Worm (Caenorhabditis elegans) whole organism, young adult: Measurements from ENCODE around the gene F02C12.1.
A peak's percentile ranks its signal among the peaks of the same experiment; 100 is the strongest.

Experiments
- B0019.2 ChIP-seq: fragments of 200-800 bp; sonication (Bioruptor generic); conservative IDR thresholded peaks from 2 replicates; pipeline ENCODE4 v1.3.6; 2022; ENCODE audit warnings: missing genetic modification reagents, missing genetic modification characterization, missing compliant biosample characterization
- B0035.1 ChIP-seq: sonication (generic microtip); optimal IDR thresholded peaks from 2 replicates; lab custom pipeline; 2016; ENCODE audit warnings: missing genetic modification characterization, mild to moderate bottlenecking, missing compliant biosample characterization, missing genotype, missing genetic modification reagents
- B0261.1 ChIP-seq: sonication (generic microtip); optimal IDR thresholded peaks from 2 replicates; lab custom pipeline; 2016; ENCODE audit warnings: mild to moderate bottlenecking, missing genetic modification characterization, moderate library complexity, missing compliant biosample characterization
- F22D6.2 ChIP-seq: sonication (generic microtip); optimal IDR thresholded peaks from 2 replicates; lab custom pipeline; 2016; ENCODE audit warnings: mild to moderate bottlenecking, missing genetic modification characterization, missing compliant biosample characterization
- F23B12.7 ChIP-seq: sonication (generic microtip); optimal IDR thresholded peaks from 2 replicates; lab custom pipeline; 2017; ENCODE audit warnings: missing genetic modification characterization, mild to moderate bottlenecking, missing compliant biosample characterization, antibody characterized with exemption, moderate library complexity; ENCODE audit not compliant: insufficient read depth
- F33H1.4 ChIP-seq: fragments of 200-800 bp; sonication (Bioruptor generic); IDR thresholded peaks from 2 replicates; pipeline ENCODE4 v1.3.6; 2022; ENCODE audit warnings: missing genetic modification reagents, missing genetic modification characterization, missing compliant biosample characterization
- F39B2.1 ChIP-seq: fragments of 200-800 bp; sonication (Bioruptor generic); IDR thresholded peaks from 2 replicates; pipeline ENCODE4 v1.3.6; 2022; ENCODE audit warnings: missing genetic modification reagents, missing genetic modification characterization, missing compliant biosample characterization
- F52B5.7 ChIP-seq: sonication (generic microtip); optimal IDR thresholded peaks from 2 replicates; lab custom pipeline; 2016; ENCODE audit warnings: mild to moderate bottlenecking, missing genetic modification characterization, missing compliant biosample characterization
- F57A8.1 ChIP-seq: fragments of 200-800 bp; sonication (Bioruptor generic); optimal IDR thresholded peaks from 2 replicates; lab custom pipeline; 2018; ENCODE audit warnings: mild to moderate bottlenecking, missing genetic modification characterization, moderate library complexity, missing compliant biosample characterization
- K11D2.4 ChIP-seq: fragments of 200-800 bp; sonication (Bioruptor generic); IDR thresholded peaks from 2 replicates; pipeline ENCODE4 v1.3.6; 2022; ENCODE audit warnings: missing genetic modification reagents, missing genetic modification characterization, missing compliant biosample characterization
- T07F8.4 ChIP-seq: sonication (generic microtip); optimal IDR thresholded peaks from 2 replicates; lab custom pipeline; 2016; ENCODE audit warnings: mild to moderate bottlenecking, missing genetic modification characterization, moderate library complexity, missing compliant biosample characterization
- Y95B8A.8 ChIP-seq: fragments of 200-800 bp; sonication (Bioruptor generic); IDR thresholded peaks from 2 replicates; pipeline ENCODE4 v1.3.6; 2022; ENCODE audit warnings: missing genetic modification reagents, missing genetic modification characterization, missing compliant biosample characterization
- ZK185.1 ChIP-seq: sonication (generic microtip); optimal IDR thresholded peaks from 2 replicates; lab custom pipeline; 2016; ENCODE audit warnings: mild to moderate bottlenecking, missing genetic modification characterization, missing compliant biosample characterization; ENCODE audit not compliant: poor library complexity, severe bottlenecking
- akir-1 ChIP-seq: fragments of 200-800 bp; sonication (Bioruptor generic); optimal IDR thresholded peaks from 2 replicates; lab custom pipeline; 2018; ENCODE audit warnings: mild to moderate bottlenecking, missing genetic modification characterization, moderate library complexity, missing compliant biosample characterization
- ama-1 ChIP-seq, 3 experiments: fragments of 150-350 bp in 1 of 3; sonication (generic microtip) in 2 of 3; optimal IDR thresholded peaks; 2 replicates each; lab custom pipeline; 2014 to 2018; ENCODE audit warnings: missing biosample characterization in 2 of 3, missing genetic modification characterization in 2 of 3, missing genetic modification reagents in 2 of 3
- bed-2 ChIP-seq: fragments of 200-800 bp; sonication (Bioruptor generic); IDR thresholded peaks from 2 replicates; pipeline ENCODE4 v1.3.6; 2022; ENCODE audit warnings: missing genetic modification reagents, missing genetic modification characterization, missing compliant biosample characterization
- ccch-3 ChIP-seq: fragments of 200-800 bp; sonication (Bioruptor generic); optimal IDR thresholded peaks from 2 replicates; lab custom pipeline; 2018; ENCODE audit warnings: mild to moderate bottlenecking, missing genetic modification characterization, missing compliant biosample characterization
- ceh-100 ChIP-seq: fragments of 200-800 bp; sonication (Bioruptor generic); IDR thresholded peaks from 2 replicates; pipeline ENCODE4 v1.3.6; 2022; ENCODE audit warnings: missing genetic modification reagents, missing genetic modification characterization, missing compliant biosample characterization
- ceh-27 ChIP-seq: fragments of 200-800 bp; sonication (Bioruptor generic); optimal IDR thresholded peaks from 2 replicates; lab custom pipeline; 2018; ENCODE audit warnings: mild to moderate bottlenecking, missing genetic modification characterization, moderate library complexity, missing compliant biosample characterization
- ceh-40 ChIP-seq: fragments of 200-800 bp; sonication (Bioruptor generic); IDR thresholded peaks from 2 replicates; pipeline ENCODE4 v1.3.6; 2022; ENCODE audit warnings: missing genetic modification characterization, missing compliant biosample characterization
- dox-1 ChIP-seq: fragments of 200-800 bp; sonication (Bioruptor generic); IDR thresholded peaks from 2 replicates; pipeline ENCODE4 v1.3.6; 2022; ENCODE audit warnings: missing genetic modification reagents, missing genetic modification characterization, missing compliant biosample characterization
- dpl-1 ChIP-seq: fragments of 150-350 bp; optimal IDR thresholded peaks from 2 replicates; lab custom pipeline; 2014; ENCODE audit warnings: missing biosample characterization, missing genetic modification reagents, missing genetic modification characterization
- ekl-4 ChIP-seq: fragments of 200-800 bp; sonication (Bioruptor generic); IDR thresholded peaks from 2 replicates; pipeline ENCODE4 v1.3.6; 2022; ENCODE audit warnings: missing genetic modification reagents, missing genetic modification characterization, missing compliant biosample characterization
- gei-17 ChIP-seq: fragments of 200-800 bp; sonication (Bioruptor generic); optimal IDR thresholded peaks from 2 replicates; lab custom pipeline; 2018; ENCODE audit warnings: mild to moderate bottlenecking, missing genetic modification characterization, missing compliant biosample characterization
- him-1 ChIP-seq: sonication (generic microtip); optimal IDR thresholded peaks from 2 replicates; lab custom pipeline; 2016; ENCODE audit warnings: missing genotype, missing genetic modification reagents, missing genetic modification characterization, missing compliant biosample characterization
- hmg-20 ChIP-seq: fragments of 200-800 bp; sonication (Bioruptor generic); IDR thresholded peaks from 2 replicates; pipeline ENCODE4 v1.3.6; 2022; ENCODE audit warnings: missing genetic modification reagents, missing genetic modification characterization, missing compliant biosample characterization
- lin-35 ChIP-seq, 3 experiments: fragments of 150-350 bp in 2 of 3; sonication (generic microtip) in 1 of 3; optimal IDR thresholded peaks; 2 replicates each; lab custom pipeline; 2014 to 2018; ENCODE audit warnings: missing biosample characterization in 3 of 3, missing genetic modification characterization in 3 of 3, missing genetic modification reagents in 3 of 3
- lsy-27 ChIP-seq: sonication (generic microtip); optimal IDR thresholded peaks from 2 replicates; lab custom pipeline; 2017; ENCODE audit warnings: missing genetic modification characterization, mild to moderate bottlenecking, missing compliant biosample characterization, antibody characterized with exemption, missing genotype, borderline replicate concordance; ENCODE audit not compliant: insufficient read depth
- nfyb-1 ChIP-seq: fragments of 200-800 bp; sonication (Bioruptor generic); IDR thresholded peaks from 2 replicates; pipeline ENCODE4 v1.3.6; 2022; ENCODE audit warnings: missing genetic modification reagents, missing genetic modification characterization, missing compliant biosample characterization
- nhr-27 ChIP-seq: fragments of 200-800 bp; sonication (Bioruptor generic); optimal IDR thresholded peaks from 2 replicates; lab custom pipeline; 2018; ENCODE audit warnings: mild to moderate bottlenecking, missing genetic modification characterization, moderate library complexity, missing compliant biosample characterization
- pbrm-1 ChIP-seq: fragments of 200-800 bp; sonication (Bioruptor generic); IDR thresholded peaks from 2 replicates; pipeline ENCODE4 v1.3.6; 2022; ENCODE audit warnings: missing genetic modification reagents, missing genetic modification characterization, missing compliant biosample characterization
- pha-4 ChIP-seq: fragments of 150-350 bp; sonication (generic microtip); optimal IDR thresholded peaks from 2 replicates; lab custom pipeline; 2014; ENCODE audit warnings: missing biosample characterization, missing genetic modification reagents, missing genetic modification characterization
- repo-1 ChIP-seq: sonication (generic microtip); optimal IDR thresholded peaks from 2 replicates; lab custom pipeline; 2017; ENCODE audit warnings: mild to moderate bottlenecking, missing genetic modification characterization, missing compliant biosample characterization
- snpc-1.1 ChIP-seq: sonication (generic microtip); optimal IDR thresholded peaks from 2 replicates; lab custom pipeline; 2017; ENCODE audit warnings: missing genetic modification characterization, mild to moderate bottlenecking, missing compliant biosample characterization, antibody characterized with exemption, moderate library complexity, missing genotype, missing genetic modification reagents; ENCODE audit not compliant: insufficient read depth
- snpc-3.4 ChIP-seq: sonication (generic microtip); optimal IDR thresholded peaks from 2 replicates; lab custom pipeline; 2017; ENCODE audit warnings: missing genetic modification characterization, mild to moderate bottlenecking, missing compliant biosample characterization, antibody characterized with exemption, moderate library complexity, missing genotype, missing genetic modification reagents
- snpc-4 ChIP-seq, 5 experiments: fragments of 150-350 bp in 1 of 5; sonication (generic microtip) in 4 of 5; optimal IDR thresholded peaks; 2 replicates each; lab custom pipeline; 2014 to 2018; ENCODE audit warnings: missing genetic modification characterization in 5 of 5, missing biosample characterization in 3 of 5, antibody characterized with exemption in 2 of 5, mild to moderate bottlenecking in 2 of 5, missing compliant biosample characterization in 2 of 5, missing genotype in 2 of 5, moderate library complexity in 2 of 5, missing genetic modification reagents in 1 of 5
- somi-1 ChIP-seq: fragments of 200-800 bp; sonication (Bioruptor generic); optimal IDR thresholded peaks from 2 replicates; lab custom pipeline; 2018; ENCODE audit warnings: mild to moderate bottlenecking, missing genetic modification characterization, missing compliant biosample characterization
- tbp1 ChIP-seq: fragments of 200-800 bp; sonication (Bioruptor generic); optimal IDR thresholded peaks from 2 replicates; lab custom pipeline; 2018; ENCODE audit warnings: mild to moderate bottlenecking, missing genetic modification characterization, missing compliant biosample characterization
- unc-130 ChIP-seq: sonication (generic microtip); optimal IDR thresholded peaks from 2 replicates; lab custom pipeline; 2016; ENCODE audit warnings: missing genetic modification reagents, missing genetic modification characterization, missing compliant biosample characterization
- unc-62 ChIP-seq: fragments of 150-350 bp; optimal IDR thresholded peaks from 2 replicates; lab custom pipeline; 2014; ENCODE audit warnings: missing biosample characterization, missing genetic modification reagents, missing genetic modification characterization
- xnd-1 ChIP-seq: sonication (generic microtip); optimal IDR thresholded peaks from 2 replicates; lab custom pipeline; 2016; ENCODE audit warnings: missing genotype, missing genetic modification reagents, missing genetic modification characterization, missing compliant biosample characterization
- zfh-2 ChIP-seq: fragments of 200-800 bp; sonication (Bioruptor generic); conservative IDR thresholded peaks from 2 replicates; pipeline ENCODE4 v1.3.6; 2022; ENCODE audit warnings: missing genetic modification reagents, missing genetic modification characterization, missing compliant biosample characterization
- zim-3 ChIP-seq: sonication (generic microtip); optimal IDR thresholded peaks from 2 replicates; lab custom pipeline; 2017; ENCODE audit warnings: mild to moderate bottlenecking, missing genetic modification characterization, moderate library complexity, missing compliant biosample characterization
- ztf-18 ChIP-seq: sonication (generic microtip); optimal IDR thresholded peaks from 2 replicates; lab custom pipeline; 2016; ENCODE audit warnings: missing genotype, mild to moderate bottlenecking, missing genetic modification characterization, missing compliant biosample characterization
- ztf-22 ChIP-seq: fragments of 200-800 bp; sonication (Bioruptor generic); optimal IDR thresholded peaks from 2 replicates; lab custom pipeline; 2018; ENCODE audit warnings: mild to moderate bottlenecking, missing genetic modification characterization, moderate library complexity, missing compliant biosample characterization

The F02C12.1 gene

ce11 chrX:13442446-13442845 lies 40.6 kb downstream of the F02C12.1 start (continued):
- TF ChIP-seq zfh-2 (GFP tag; lab: Robert Waterston, UW) (peak; percentile 40; the same call in 1 of the 2 replicates), bed-2 (GFP tag; lab: Robert Waterston, UW) (no peak), dox-1 (GFP tag; lab: Robert Waterston, UW) (peak; percentile 90), akir-1 (GFP tag; lab: Kevin White, UChicago) (no peak), T07F8.4 (tag; lab: Kevin White, UChicago) (peak; percentile 38), gei-17 (GFP tag; lab: Kevin White, UChicago) (peak; percentile 75), ekl-4 (peak; percentile 51; the same call in 1 of the 2 replicates), F23B12.7 (tag; lab: Kevin White, UChicago) (peak; percentile 60), lin-35 (GFP tag; optimal IDR thresholded peaks at IDR 0.05; lab: Kevin White, UChicago) (peak in 1 of 3 experiments; percentile 42), B0261.1 (tag; lab: Kevin White, UChicago) (peak; percentile 89), dpl-1 (no peak), ccch-3 (GFP tag; lab: Kevin White, UChicago) (no peak), ceh-40 (GFP tag; lab: Robert Waterston, UW) (no peak), unc-130 (GFP tag; lab: Kevin White, UChicago) (no peak), pha-4 (no peak), tbp1 (GFP tag; lab: Kevin White, UChicago) (peak; percentile 92), lsy-27 (tag; lab: Kevin White, UChicago) (peak; percentile 31), ceh-100 (GFP tag; lab: Robert Waterston, UW) (peak; percentile 49; the same call in 1 of the 2 replicates), him-1 (tag; lab: Kevin White, UChicago) (peak; percentile 79)

ce11 chrX:13443283-13443682 lies 41.4 kb downstream of the F02C12.1 start:
- no peak for TF ChIP-seq ceh-40 (GFP tag; lab: Robert Waterston, UW)
- no peak for TF ChIP-seq ceh-27
- peak; percentile 55; the same call in 1 of the 2 replicates for TF ChIP-seq hmg-20
- TF ChIP-seq ztf-22: no peak
- no peak for TF ChIP-seq B0019.2 (GFP tag; lab: Robert Waterston, UW)
- TF ChIP-seq F39B2.1 (GFP tag; lab: Robert Waterston, UW): no peak
- no peak for TF ChIP-seq ztf-18
- no peak for TF ChIP-seq xnd-1 (tag; lab: Kevin White, UChicago)
- no peak for TF ChIP-seq K11D2.4 (GFP tag; lab: Robert Waterston, UW)
- TF ChIP-seq pbrm-1: peak; percentile 76
- no peak for TF ChIP-seq nhr-27
- TF ChIP-seq nfyb-1 (GFP tag; lab: Robert Waterston, UW): no peak
- TF ChIP-seq ZK185.1 (tag; lab: Kevin White, UChicago): no peak
- peak; percentile 72 for TF ChIP-seq B0261.1 (tag; lab: Kevin White, UChicago)
- no peak for TF ChIP-seq unc-62 (GFP tag; lab: Kevin White, UChicago)
- TF ChIP-seq repo-1 (tag; lab: Kevin White, UChicago): no peak
- TF ChIP-seq snpc-4 (GFP tag; optimal IDR thresholded peaks at IDR 0.05; lab: Kevin White, UChicago): peak; percentile 62
- TF ChIP-seq snpc-4 (tag; optimal IDR thresholded peaks at IDR 0.05; lab: Kevin White, UChicago): peak in 2 of 4 experiments; percentile 36 to 58
- no peak for TF ChIP-seq pha-4
- no peak for TF ChIP-seq Y95B8A.8 (GFP tag; lab: Robert Waterston, UW)
- no peak for TF ChIP-seq F57A8.1 (GFP tag; lab: Kevin White, UChicago)
- no peak for TF ChIP-seq F33H1.4 (GFP tag; lab: Robert Waterston, UW)
- no peak for TF ChIP-seq somi-1 (GFP tag; lab: Kevin White, UChicago)
- TF ChIP-seq F52B5.7: no peak
- TF ChIP-seq snpc-1.1 (tag; lab: Kevin White, UChicago): no peak
- TF ChIP-seq snpc-3.4 (tag; lab: Kevin White, UChicago): no peak
- no peak for TF ChIP-seq ama-1 (optimal IDR thresholded peaks at IDR 0.05; lab: Kevin White, UChicago)
- TF ChIP-seq ama-1 (GFP tag; optimal IDR thresholded peaks at IDR 0.05; lab: Kevin White, UChicago): no peak
- no peak for TF ChIP-seq B0035.1 (tag; lab: Kevin White, UChicago)
- no peak for TF ChIP-seq zim-3 (tag; lab: Kevin White, UChicago)
- no peak for TF ChIP-seq F22D6.2 (tag; lab: Kevin White, UChicago)
